Worm (Caenorhabditis elegans) whole organism, L1 larva: ENCODE data around the gene spp-24.

Source experiments
- ama-1 ChIP-seq: fragments of 150-350 bp; optimal IDR thresholded peaks from 2 replicates; lab custom pipeline; 2014
- blmp-1 ChIP-seq: fragments of 150-350 bp; optimal IDR thresholded peaks from 2 replicates; lab custom pipeline; 2014; ENCODE audit warnings: missing biosample characterization, missing genetic modification characterization
- snpc-4 ChIP-seq: fragments of 150-350 bp; optimal IDR thresholded peaks from 2 replicates; lab custom pipeline; 2014; ENCODE audit warnings: missing biosample characterization, missing genetic modification characterization

ce11 chrII:6349-6748 is 33.0 kb downstream of the spp-24 start, which contains the start of gene osta-1:
- TF ChIP-seq blmp-1 (no peak), ama-1 (lab: Kevin White, UChicago) (no peak), snpc-4 (tag; lab: Kevin White, UChicago) (no peak)
